Worm (Caenorhabditis elegans) whole organism, mixed stage, embryonic: ENCODE data around the gene gpdh-2.

Source experiments
- M03D4.4 ChIP-seq: sonication (generic microtip); optimal IDR thresholded peaks from 2 replicates; lab custom pipeline; 2017; ENCODE audit warnings: mild to moderate bottlenecking, missing genetic modification characterization, missing compliant biosample characterization
- bed-3 ChIP-seq: fragments of 200-800 bp; sonication (Bioruptor generic); optimal IDR thresholded peaks from 3 replicates; lab custom pipeline; 2018; ENCODE audit warnings: mild to moderate bottlenecking, missing genetic modification characterization, moderate library complexity, missing compliant biosample characterization
- blmp-1 ChIP-seq: fragments of 150-350 bp; optimal IDR thresholded peaks from 2 replicates; lab custom pipeline; 2014; ENCODE audit warnings: missing biosample characterization, missing genetic modification characterization
- ceh-39 ChIP-seq: fragments of 150-350 bp; optimal IDR thresholded peaks from 2 replicates; lab custom pipeline; 2014; ENCODE audit warnings: missing biosample characterization, missing genetic modification characterization
- ces-1 ChIP-seq: fragments of 150-350 bp; optimal IDR thresholded peaks from 2 replicates; lab custom pipeline; 2014; ENCODE audit warnings: missing biosample characterization, missing genetic modification reagents, missing genetic modification characterization
- cnd-1 ChIP-seq: fragments of 200-800 bp; sonication (Bioruptor generic); optimal IDR thresholded peaks from 2 replicates; lab custom pipeline; 2018; ENCODE audit warnings: mild to moderate bottlenecking, missing genetic modification characterization, missing compliant biosample characterization
- drap-1 ChIP-seq: fragments of 200-800 bp; sonication (Bioruptor generic); optimal IDR thresholded peaks from 3 replicates; lab custom pipeline; 2018; ENCODE audit warnings: mild to moderate bottlenecking, missing genetic modification characterization, missing compliant biosample characterization
- elt-1 ChIP-seq: sonication (generic microtip); optimal IDR thresholded peaks from 2 replicates; lab custom pipeline; 2017; ENCODE audit warnings: missing genetic modification characterization, mild to moderate bottlenecking, missing compliant biosample characterization, antibody characterized with exemption, moderate library complexity, borderline replicate concordance; ENCODE audit not compliant: insufficient read depth
- elt-3 ChIP-seq: fragments of 150-350 bp; optimal IDR thresholded peaks from 2 replicates; lab custom pipeline; 2014; ENCODE audit warnings: missing biosample characterization, missing genetic modification characterization
- flh-1 ChIP-seq: fragments of 200-800 bp; sonication (Bioruptor generic); optimal IDR thresholded peaks from 2 replicates; lab custom pipeline; 2018; ENCODE audit warnings: mild to moderate bottlenecking, missing genetic modification characterization, moderate library complexity, missing compliant biosample characterization
- ham-2 ChIP-seq: fragments of 200-800 bp; sonication (Bioruptor generic); optimal IDR thresholded peaks from 2 replicates; lab custom pipeline; 2018; ENCODE audit warnings: mild to moderate bottlenecking, missing genetic modification characterization, missing compliant biosample characterization
- hlh-1 ChIP-seq: fragments of 150-350 bp; optimal IDR thresholded peaks from 2 replicates; lab custom pipeline; 2014; ENCODE audit warnings: missing biosample characterization, missing genetic modification reagents, missing genetic modification characterization
- lin-13 ChIP-seq: fragments of 150-350 bp; optimal IDR thresholded peaks from 2 replicates; lab custom pipeline; 2014; ENCODE audit warnings: missing biosample characterization, missing genetic modification characterization
- lin-32 ChIP-seq: fragments of 200-800 bp; sonication (Bioruptor generic); optimal IDR thresholded peaks from 2 replicates; lab custom pipeline; 2018; ENCODE audit warnings: mild to moderate bottlenecking, missing genetic modification characterization, missing compliant biosample characterization
- mab-5 ChIP-seq: fragments of 150-350 bp; optimal IDR thresholded peaks from 2 replicates; lab custom pipeline; 2014; ENCODE audit warnings: missing biosample characterization, missing genetic modification characterization
- mep-1 ChIP-seq: fragments of 150-350 bp; optimal IDR thresholded peaks from 2 replicates; lab custom pipeline; 2017; ENCODE audit warnings: missing biosample characterization, missing genetic modification reagents, missing genetic modification characterization, inconsistent platforms
- mls-2 ChIP-seq: sonication (generic microtip); optimal IDR thresholded peaks from 2 replicates; lab custom pipeline; 2016; ENCODE audit warnings: mild to moderate bottlenecking, missing genetic modification characterization, moderate library complexity, missing compliant biosample characterization
- nhr-12 ChIP-seq: fragments of 150-350 bp; optimal IDR thresholded peaks from 2 replicates; lab custom pipeline; 2014; ENCODE audit warnings: missing biosample characterization, missing genetic modification characterization
- nhr-2 ChIP-seq: fragments of 150-350 bp; optimal IDR thresholded peaks from 2 replicates; lab custom pipeline; 2014; ENCODE audit warnings: missing biosample characterization, missing genetic modification characterization
- nhr-237 ChIP-seq: fragments of 150-350 bp; optimal IDR thresholded peaks from 2 replicates; lab custom pipeline; 2014; ENCODE audit warnings: missing biosample characterization, missing genetic modification characterization
- nhr-28 ChIP-seq: fragments of 150-350 bp; optimal IDR thresholded peaks from 2 replicates; lab custom pipeline; 2014; ENCODE audit warnings: missing biosample characterization, missing genetic modification characterization
- nhr-76 ChIP-seq: sonication (generic microtip); optimal IDR thresholded peaks from 2 replicates; lab custom pipeline; 2017; ENCODE audit warnings: missing biosample characterization, missing genetic modification characterization
- pha-4 ChIP-seq: fragments of 150-350 bp; optimal IDR thresholded peaks from 2 replicates; lab custom pipeline; 2018; ENCODE audit warnings: missing biosample characterization, missing genetic modification reagents, missing genetic modification characterization
- sem-2 ChIP-seq: fragments of 200-800 bp; sonication (Bioruptor generic); optimal IDR thresholded peaks from 2 replicates; lab custom pipeline; 2018; ENCODE audit warnings: mild to moderate bottlenecking, missing genetic modification characterization, missing compliant biosample characterization
- sptf-1 ChIP-seq: sonication (generic microtip); optimal IDR thresholded peaks from 2 replicates; lab custom pipeline; 2017; ENCODE audit warnings: mild to moderate bottlenecking, missing genetic modification characterization, moderate library complexity, missing compliant biosample characterization
- tbx-8 ChIP-seq: fragments of 200-800 bp; sonication (Bioruptor generic); optimal IDR thresholded peaks from 2 replicates; lab custom pipeline; 2018; ENCODE audit warnings: mild to moderate bottlenecking, missing genetic modification characterization, moderate library complexity, missing compliant biosample characterization
- unc-120 ChIP-seq: sonication (generic microtip); optimal IDR thresholded peaks from 2 replicates; lab custom pipeline; 2017; ENCODE audit warnings: missing genetic modification characterization, missing compliant biosample characterization; ENCODE audit not compliant: poor library complexity, severe bottlenecking
- unc-39 ChIP-seq: fragments of 150-350 bp; optimal IDR thresholded peaks from 2 replicates; lab custom pipeline; 2014; ENCODE audit warnings: missing biosample characterization, missing genetic modification characterization
- unc-62 ChIP-seq: fragments of 150-350 bp; optimal IDR thresholded peaks from 2 replicates; lab custom pipeline; 2014; ENCODE audit warnings: missing biosample characterization, missing genetic modification reagents, missing genetic modification characterization
- zip-8 ChIP-seq: fragments of 150-350 bp; optimal IDR thresholded peaks from 2 replicates; lab custom pipeline; 2014; ENCODE audit warnings: missing biosample characterization, missing genetic modification characterization
- ztf-11 ChIP-seq: fragments of 150-350 bp; optimal IDR thresholded peaks from 2 replicates; lab custom pipeline; 2014; ENCODE audit warnings: missing biosample characterization, missing genetic modification characterization

The gpdh-2 gene

DNA sequence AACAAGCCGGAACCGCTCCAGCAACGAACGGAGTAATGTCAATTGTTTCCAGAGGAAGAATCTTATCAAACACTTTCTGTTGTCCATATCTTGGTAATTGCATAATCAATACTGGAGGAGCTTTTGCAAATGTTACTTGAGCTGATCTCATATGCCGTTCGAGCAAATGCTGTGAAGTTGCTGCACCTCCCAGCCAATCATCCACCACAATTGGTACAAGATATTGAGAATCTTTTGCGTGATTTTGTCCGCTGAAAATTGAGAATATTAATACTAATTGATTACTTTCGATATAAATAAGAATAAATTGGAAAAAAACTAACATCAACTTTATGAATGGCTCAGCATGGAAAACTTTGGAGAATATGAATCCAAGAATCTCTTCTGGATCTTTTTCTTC is 40.7 kb upstream of the gpdh-2 start:
- no peak for TF ChIP-seq sem-2 (GFP tag; lab: Kevin White, UChicago)
- TF ChIP-seq ham-2 (GFP tag; lab: Kevin White, UChicago): no peak
- no peak for TF ChIP-seq mab-5 (tag; lab: Kevin White, UChicago)
- TF ChIP-seq flh-1 (GFP tag; lab: Kevin White, UChicago): no peak
- no peak for TF ChIP-seq ztf-11 (tag; lab: Kevin White, UChicago)
- TF ChIP-seq pha-4: no peak
- TF ChIP-seq nhr-12 (tag; lab: Kevin White, UChicago): no peak
- no peak for TF ChIP-seq nhr-28
- TF ChIP-seq tbx-8 (GFP tag; lab: Kevin White, UChicago): no peak
- no peak for TF ChIP-seq sptf-1 (tag; lab: Kevin White, UChicago)
- no peak for TF ChIP-seq nhr-76 (tag; lab: Kevin White, UChicago)
- TF ChIP-seq mep-1 (tag; lab: Kevin White, UChicago): no peak

ce11 chrIII:9892855-9893254 is 33.9 kb upstream of the gpdh-2 start, which contains the start of gene mam-7:
Gene mam-7, plus strand, starts transcription at chrIII:9893155.
- peak; percentile 66 for TF ChIP-seq zip-8
- no peak for TF ChIP-seq unc-120 (tag; lab: Kevin White, UChicago)
- TF ChIP-seq tbx-8 (GFP tag; lab: Kevin White, UChicago): no peak
- TF ChIP-seq, all 35 proteins: peak for 1

- TF ChIP-seq M03D4.4 (tag; lab: Kevin White, UChicago) (no peak), nhr-76 (tag; lab: Kevin White, UChicago) (no peak), drap-1 (GFP tag; lab: Kevin White, UChicago) (no peak), unc-62 (GFP tag; lab: Kevin White, UChicago) (no peak), ztf-11 (tag; lab: Kevin White, UChicago) (no peak), cnd-1 (tag; lab: Kevin White, UChicago) (no peak)
These were observed 32.3 kb upstream of the gpdh-2 start, which contains the start of gene alg-4 for ce11 chrIII:9891324-9891723. Gene alg-4, minus strand, starts transcription at chrIII:9891424.

DNA sequence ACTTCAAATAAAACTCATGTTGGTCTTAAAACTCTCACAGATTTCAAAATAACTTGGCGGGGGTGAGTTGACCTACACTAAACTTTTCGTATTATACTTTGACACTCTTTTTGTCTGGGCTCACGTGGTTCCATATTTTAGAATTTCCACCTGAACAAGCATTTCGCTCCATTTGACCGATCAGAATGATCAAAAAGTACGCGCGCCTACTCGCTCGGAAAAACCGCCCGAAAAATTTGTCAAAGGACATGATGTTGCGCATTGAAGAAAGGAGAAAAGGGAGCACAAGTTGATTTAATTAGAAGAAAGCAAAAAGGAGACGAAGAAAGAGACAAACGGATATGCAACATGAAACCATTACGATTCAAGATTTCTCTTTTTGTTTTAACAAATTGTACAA is 27.3 kb upstream of the gpdh-2 start:
- TF ChIP-seq mls-2 (tag; lab: Kevin White, UChicago) (no peak), ces-1 (GFP tag; lab: Kevin White, UChicago) (no peak), lin-13 (no peak), unc-39 (no peak), nhr-2 (tag; lab: Kevin White, UChicago) (no peak)

DNA sequence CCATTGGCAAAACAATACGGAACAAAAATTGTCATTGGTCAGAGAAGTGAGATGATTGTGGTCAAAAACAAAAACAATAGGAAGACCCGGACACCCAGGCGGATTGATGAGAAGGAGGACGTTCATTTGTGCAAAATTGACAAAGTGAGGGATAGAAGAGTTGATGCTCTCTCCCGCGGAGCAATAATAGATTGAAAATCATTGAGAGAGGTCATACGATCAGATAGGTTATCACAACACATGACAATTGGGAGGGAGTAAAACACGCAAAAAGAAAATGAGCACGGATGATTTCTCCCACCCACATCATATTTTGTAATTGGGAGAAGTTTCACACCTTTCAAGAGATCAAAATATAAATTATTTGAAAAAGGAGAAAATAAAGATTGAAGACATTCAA is 26.6 kb upstream of the gpdh-2 start:
- TF ChIP-seq hlh-1 (tag; lab: Kevin White, UChicago): peak; percentile 30
- TF ChIP-seq mab-5 (tag; lab: Kevin White, UChicago): no peak
- TF ChIP-seq, all 35 proteins: peak for 1

DNA sequence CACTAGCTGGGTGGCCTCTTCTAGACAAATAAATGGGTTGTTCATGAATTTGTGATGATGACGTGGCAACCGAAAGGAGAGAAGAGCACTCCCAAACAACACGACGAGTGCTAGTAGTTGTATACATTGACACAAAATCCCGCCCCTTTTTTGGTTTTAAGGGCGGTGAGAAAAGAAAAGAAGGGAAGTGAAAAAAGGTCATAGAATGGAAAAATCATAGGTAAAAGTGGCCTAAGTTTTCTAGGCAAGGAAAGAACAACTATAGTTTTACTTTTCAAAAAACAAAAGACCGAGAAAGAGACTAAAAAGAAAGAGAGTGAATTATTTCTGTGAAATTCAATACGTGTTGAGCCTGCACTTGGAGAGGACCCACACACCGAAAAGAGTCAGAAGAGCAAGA is 19.8 kb upstream of the gpdh-2 start, which contains the start of gene ZK757.2:
Gene ZK757.2 (minus strand): TSS at position 101 of the 400 bp plus-strand sequence.
- TF ChIP-seq bed-3: no peak
- no peak for TF ChIP-seq sem-2 (GFP tag; lab: Kevin White, UChicago)
- no peak for TF ChIP-seq blmp-1 (tag; lab: Kevin White, UChicago)
- no peak for TF ChIP-seq mab-5 (tag; lab: Kevin White, UChicago)
- TF ChIP-seq flh-1 (GFP tag; lab: Kevin White, UChicago): no peak
- TF ChIP-seq ces-1 (GFP tag; lab: Kevin White, UChicago): no peak
- TF ChIP-seq cnd-1 (tag; lab: Kevin White, UChicago): no peak
- no peak for TF ChIP-seq lin-32 (GFP tag; lab: Kevin White, UChicago)
- no peak for TF ChIP-seq sptf-1 (tag; lab: Kevin White, UChicago)
- TF ChIP-seq unc-39: no peak

ce11 chrIII:9876951-9877350 is 18.0 kb upstream of the gpdh-2 start, which contains the start of gene ZK757.10:
Gene ZK757.10, plus strand, starts transcription at chrIII:9877251.
- TF ChIP-seq drap-1 (GFP tag; lab: Kevin White, UChicago) (no peak), pha-4 (no peak), blmp-1 (tag; lab: Kevin White, UChicago) (no peak), bed-3 (no peak), ceh-39 (no peak), nhr-237 (tag; lab: Kevin White, UChicago) (no peak), elt-1 (tag; lab: Kevin White, UChicago) (no peak), zip-8 (no peak), ztf-11 (tag; lab: Kevin White, UChicago) (no peak), unc-39 (no peak), mls-2 (tag; lab: Kevin White, UChicago) (no peak), ham-2 (GFP tag; lab: Kevin White, UChicago) (no peak), lin-13 (no peak), nhr-12 (tag; lab: Kevin White, UChicago) (no peak), unc-120 (tag; lab: Kevin White, UChicago) (no peak), nhr-28 (no peak), elt-3 (tag; lab: Kevin White, UChicago) (no peak), ces-1 (GFP tag; lab: Kevin White, UChicago) (no peak), hlh-1 (tag; lab: Kevin White, UChicago) (no peak)
